Worm (Caenorhabditis elegans): ENCODE results near the gene T12D8.9.

ce11 chrIII:13642776-13643175, 25.9 kb downstream of the T12D8.9 start:
- TF ChIP-seq med-1 (GFP tag; optimal IDR thresholded peaks at IDR 0.05; ENCODE audit: insufficient read depth) = no peak
- TF ChIP-seq ref-1 (GFP tag; conservative IDR thresholded peaks at IDR 0.05) = no peak
